Worm (Caenorhabditis elegans) whole organism, young adult: ENCODE measurements around the gene Y51H4A.13.
A peak's percentile ranks its signal among the peaks of the same experiment; 100 is the strongest.

Experiments used
- B0261.1 ChIP-seq: sonication (generic microtip); optimal IDR thresholded peaks from 2 replicates; lab custom pipeline; 2016; ENCODE audit warnings: mild to moderate bottlenecking, missing genetic modification characterization, moderate library complexity, missing compliant biosample characterization
- B0336.3 ChIP-seq: fragments of 200-800 bp; sonication (Bioruptor generic); IDR thresholded peaks from 2 replicates; pipeline ENCODE4 v1.3.6; 2022; ENCODE audit warnings: missing genetic modification characterization, missing compliant biosample characterization
- C06A6.2 ChIP-seq: fragments of 200-800 bp; sonication (Bioruptor generic); conservative IDR thresholded peaks from 2 replicates; pipeline ENCODE4 v1.3.6; 2022; ENCODE audit warnings: missing genetic modification characterization, missing compliant biosample characterization
- C17E4.6 ChIP-seq: fragments of 200-800 bp; sonication (Bioruptor generic); IDR thresholded peaks from 2 replicates; pipeline ENCODE4 v1.3.6; 2022; ENCODE audit warnings: missing genetic modification reagents, missing genetic modification characterization, missing compliant biosample characterization
- F22D6.2 ChIP-seq: sonication (generic microtip); optimal IDR thresholded peaks from 2 replicates; lab custom pipeline; 2016; ENCODE audit warnings: mild to moderate bottlenecking, missing genetic modification characterization, missing compliant biosample characterization
- F33H1.4 ChIP-seq: fragments of 200-800 bp; sonication (Bioruptor generic); IDR thresholded peaks from 2 replicates; pipeline ENCODE4 v1.3.6; 2022; ENCODE audit warnings: missing genetic modification reagents, missing genetic modification characterization, missing compliant biosample characterization
- K12H6.12 ChIP-seq: fragments of 200-800 bp; sonication (Bioruptor generic); optimal IDR thresholded peaks from 2 replicates; lab custom pipeline; 2018; ENCODE audit warnings: mild to moderate bottlenecking, missing genetic modification characterization, missing compliant biosample characterization
- Y53G8AR.9 ChIP-seq: fragments of 200-800 bp; sonication (Bioruptor generic); conservative IDR thresholded peaks from 2 replicates; pipeline ENCODE4 v1.3.6; 2022; ENCODE audit warnings: missing genetic modification reagents, missing genetic modification characterization, missing compliant biosample characterization
- ZK185.1 ChIP-seq: sonication (generic microtip); optimal IDR thresholded peaks from 2 replicates; lab custom pipeline; 2016; ENCODE audit warnings: mild to moderate bottlenecking, missing genetic modification characterization, missing compliant biosample characterization; ENCODE audit not compliant: poor library complexity, severe bottlenecking
- ama-1 ChIP-seq, 3 experiments: fragments of 150-350 bp in 1 of 3; sonication (generic microtip) in 2 of 3; optimal IDR thresholded peaks; 2 replicates each; lab custom pipeline; 2014 to 2018; ENCODE audit warnings: missing biosample characterization in 2 of 3, missing genetic modification characterization in 2 of 3, missing genetic modification reagents in 2 of 3
- aptf-2 ChIP-seq: fragments of 200-800 bp; sonication (Bioruptor generic); conservative IDR thresholded peaks from 2 replicates; pipeline ENCODE4 v1.3.6; 2022; ENCODE audit warnings: missing genetic modification reagents, missing genetic modification characterization, missing compliant biosample characterization
- attf-5 ChIP-seq: fragments of 200-800 bp; sonication (Bioruptor generic); optimal IDR thresholded peaks from 2 replicates; lab custom pipeline; 2018; ENCODE audit warnings: mild to moderate bottlenecking, missing genetic modification characterization, missing compliant biosample characterization
- attf-6 ChIP-seq: fragments of 200-800 bp; sonication (Bioruptor generic); IDR thresholded peaks from 2 replicates; pipeline ENCODE4 v1.3.6; 2022; ENCODE audit warnings: missing genetic modification reagents, missing genetic modification characterization, missing compliant biosample characterization
- cebp-1 ChIP-seq, 2 experiments: fragments of 200-800 bp in 1 of 2; sonication (Bioruptor generic) in 1 of 2; sonication (generic microtip) in 1 of 2; IDR thresholded peaks in 1 of 2; optimal IDR thresholded peaks in 1 of 2; 2 replicates each; pipeline versions ENCODE4 v1.3.6 to Lab custom; 2017 to 2022; ENCODE audit warnings: missing compliant biosample characterization in 2 of 2, missing genetic modification characterization in 2 of 2, mild to moderate bottlenecking in 1 of 2, missing genetic modification reagents in 1 of 2, moderate library complexity in 1 of 2
- ceh-40 ChIP-seq: fragments of 200-800 bp; sonication (Bioruptor generic); IDR thresholded peaks from 2 replicates; pipeline ENCODE4 v1.3.6; 2022; ENCODE audit warnings: missing genetic modification characterization, missing compliant biosample characterization
- dpl-1 ChIP-seq: fragments of 150-350 bp; optimal IDR thresholded peaks from 2 replicates; lab custom pipeline; 2014; ENCODE audit warnings: missing biosample characterization, missing genetic modification reagents, missing genetic modification characterization
- efl-1 ChIP-seq: fragments of 150-350 bp; optimal IDR thresholded peaks from 2 replicates; lab custom pipeline; 2014; ENCODE audit warnings: missing biosample characterization, missing genetic modification reagents, missing genetic modification characterization
- hmg-1.2 ChIP-seq: fragments of 200-800 bp; sonication (Bioruptor generic); IDR thresholded peaks from 2 replicates; pipeline ENCODE4 v1.3.6; 2022; ENCODE audit warnings: missing genetic modification reagents, missing genetic modification characterization, missing compliant biosample characterization
- hsf-1 ChIP-seq: fragments of 200-800 bp; sonication (Bioruptor generic); IDR thresholded peaks from 2 replicates; pipeline ENCODE4 v1.3.6; 2022; ENCODE audit warnings: missing genetic modification reagents, missing genetic modification characterization, missing compliant biosample characterization
- lag-1 ChIP-seq: fragments of 200-800 bp; sonication (Bioruptor generic); IDR thresholded peaks from 2 replicates; pipeline ENCODE4 v1.3.6; 2022; ENCODE audit warnings: missing genetic modification reagents, missing genetic modification characterization, missing compliant biosample characterization
- let-526 ChIP-seq: fragments of 200-800 bp; sonication (Bioruptor generic); IDR thresholded peaks from 2 replicates; pipeline ENCODE4 v1.3.6; 2022; ENCODE audit warnings: missing genetic modification reagents, missing genetic modification characterization, missing compliant biosample characterization
- lin-35 ChIP-seq, 3 experiments: fragments of 150-350 bp in 2 of 3; sonication (generic microtip) in 1 of 3; optimal IDR thresholded peaks; 2 replicates each; lab custom pipeline; 2014 to 2018; ENCODE audit warnings: missing biosample characterization in 3 of 3, missing genetic modification characterization in 3 of 3, missing genetic modification reagents in 3 of 3
- lin-54 ChIP-seq: fragments of 200-800 bp; sonication (Bioruptor generic); optimal IDR thresholded peaks from 2 replicates; lab custom pipeline; 2018; ENCODE audit warnings: mild to moderate bottlenecking, missing genetic modification characterization, missing compliant biosample characterization
- lir-1 ChIP-seq: fragments of 200-800 bp; sonication (Bioruptor generic); conservative IDR thresholded peaks from 2 replicates; pipeline ENCODE4 v1.3.6; 2022; ENCODE audit warnings: missing genetic modification reagents, missing genetic modification characterization, missing compliant biosample characterization
- lsl-1 ChIP-seq: fragments of 200-800 bp; sonication (Bioruptor generic); optimal IDR thresholded peaks from 2 replicates; lab custom pipeline; 2018; ENCODE audit warnings: mild to moderate bottlenecking, missing genetic modification characterization, moderate library complexity, missing compliant biosample characterization
- madf-3 ChIP-seq: fragments of 200-800 bp; sonication (Bioruptor generic); IDR thresholded peaks from 2 replicates; pipeline ENCODE4 v1.3.6; 2022; ENCODE audit warnings: missing genetic modification reagents, missing genetic modification characterization, missing compliant biosample characterization
- madf-6 ChIP-seq: fragments of 200-800 bp; sonication (Bioruptor generic); IDR thresholded peaks from 2 replicates; pipeline ENCODE4 v1.3.6; 2022; ENCODE audit warnings: missing genetic modification reagents, missing genetic modification characterization, missing compliant biosample characterization
- madf-8 ChIP-seq: fragments of 200-800 bp; sonication (Bioruptor generic); conservative IDR thresholded peaks from 2 replicates; pipeline ENCODE4 v1.3.6; 2022; ENCODE audit warnings: missing genetic modification reagents, missing genetic modification characterization, missing compliant biosample characterization
- mcd-1 ChIP-seq: fragments of 200-800 bp; sonication (Bioruptor generic); IDR thresholded peaks from 2 replicates; pipeline ENCODE4 v1.3.6; 2022; ENCODE audit warnings: missing genetic modification reagents, missing genetic modification characterization, missing compliant biosample characterization
- nfyb-1 ChIP-seq: fragments of 200-800 bp; sonication (Bioruptor generic); IDR thresholded peaks from 2 replicates; pipeline ENCODE4 v1.3.6; 2022; ENCODE audit warnings: missing genetic modification reagents, missing genetic modification characterization, missing compliant biosample characterization
- nhr-120 ChIP-seq: fragments of 200-800 bp; sonication (Bioruptor generic); IDR thresholded peaks from 2 replicates; pipeline ENCODE4 v1.3.6; 2022; ENCODE audit warnings: missing genetic modification characterization, missing compliant biosample characterization
- rcor-1 ChIP-seq: fragments of 200-800 bp; sonication (Bioruptor generic); IDR thresholded peaks from 2 replicates; pipeline ENCODE4 v1.3.6; 2022; ENCODE audit warnings: missing genetic modification reagents, missing genetic modification characterization, missing compliant biosample characterization
- rpc-1 ChIP-seq, 2 experiments: fragments of 150-350 bp in 1 of 2; sonication (generic microtip) in 1 of 2; optimal IDR thresholded peaks; 2 replicates each; lab custom pipeline; 2014 to 2018; ENCODE audit warnings: missing biosample characterization in 1 of 2, missing genetic modification characterization in 1 of 2, missing genetic modification reagents in 1 of 2, missing genotype in 1 of 2
- sdz-38 ChIP-seq: sonication (generic microtip); optimal IDR thresholded peaks from 2 replicates; lab custom pipeline; 2016; ENCODE audit warnings: missing genotype, missing genetic modification characterization, missing compliant biosample characterization
- snpc-1.3 ChIP-seq: sonication (generic microtip); optimal IDR thresholded peaks from 2 replicates; lab custom pipeline; 2017; ENCODE audit warnings: missing genetic modification characterization, mild to moderate bottlenecking, missing compliant biosample characterization, antibody characterized with exemption, moderate library complexity, missing genotype, missing genetic modification reagents; ENCODE audit not compliant: insufficient read depth
- snpc-3.4 ChIP-seq: sonication (generic microtip); optimal IDR thresholded peaks from 2 replicates; lab custom pipeline; 2017; ENCODE audit warnings: missing genetic modification characterization, mild to moderate bottlenecking, missing compliant biosample characterization, antibody characterized with exemption, moderate library complexity, missing genotype, missing genetic modification reagents
- snpc-4 ChIP-seq, 5 experiments: fragments of 150-350 bp in 1 of 5; sonication (generic microtip) in 4 of 5; optimal IDR thresholded peaks; 2 replicates each; lab custom pipeline; 2014 to 2018; ENCODE audit warnings: missing genetic modification characterization in 5 of 5, missing biosample characterization in 3 of 5, antibody characterized with exemption in 2 of 5, mild to moderate bottlenecking in 2 of 5, missing compliant biosample characterization in 2 of 5, missing genotype in 2 of 5, moderate library complexity in 2 of 5, missing genetic modification reagents in 1 of 5
- somi-1 ChIP-seq: fragments of 200-800 bp; sonication (Bioruptor generic); optimal IDR thresholded peaks from 2 replicates; lab custom pipeline; 2018; ENCODE audit warnings: mild to moderate bottlenecking, missing genetic modification characterization, missing compliant biosample characterization
- sptf-2 ChIP-seq: fragments of 200-800 bp; sonication (Bioruptor generic); optimal IDR thresholded peaks from 2 replicates; lab custom pipeline; 2018; ENCODE audit warnings: mild to moderate bottlenecking, missing genetic modification characterization, missing compliant biosample characterization
- unc-62 ChIP-seq: fragments of 150-350 bp; optimal IDR thresholded peaks from 2 replicates; lab custom pipeline; 2014; ENCODE audit warnings: missing biosample characterization, missing genetic modification reagents, missing genetic modification characterization
- zfh-2 ChIP-seq: fragments of 200-800 bp; sonication (Bioruptor generic); conservative IDR thresholded peaks from 2 replicates; pipeline ENCODE4 v1.3.6; 2022; ENCODE audit warnings: missing genetic modification reagents, missing genetic modification characterization, missing compliant biosample characterization
- ztf-18 ChIP-seq: sonication (generic microtip); optimal IDR thresholded peaks from 2 replicates; lab custom pipeline; 2016; ENCODE audit warnings: missing genotype, mild to moderate bottlenecking, missing genetic modification characterization, missing compliant biosample characterization
- ztf-28 ChIP-seq: fragments of 200-800 bp; sonication (Bioruptor generic); IDR thresholded peaks from 2 replicates; pipeline ENCODE4 v1.3.6; 2022; ENCODE audit warnings: missing genetic modification reagents, missing genetic modification characterization, missing compliant biosample characterization

Gene Y51H4A.13

DNA sequence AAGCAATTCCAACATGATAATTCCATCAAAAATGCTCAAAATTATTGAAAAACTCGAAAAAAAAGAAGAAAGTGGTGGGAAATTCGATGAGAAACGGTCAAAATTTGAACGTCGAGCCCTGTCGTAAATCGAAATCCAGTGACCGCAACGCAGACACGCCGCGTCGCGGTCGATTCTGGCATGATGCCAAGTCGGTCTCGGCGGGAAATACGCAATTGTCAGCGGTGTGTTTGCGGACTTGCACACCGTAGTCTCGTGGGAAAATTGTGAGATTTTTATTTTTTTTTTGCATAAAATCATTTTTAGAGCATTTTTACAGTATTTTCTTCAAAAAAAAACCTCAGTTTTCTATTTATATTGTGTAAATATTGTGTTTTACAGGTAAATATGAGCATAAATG is 10.1 kb upstream of the Y51H4A.13 start, which contains the start of gene tsr-2 (continued):
- TF ChIP-seq K12H6.12 (tag; lab: Kevin White, UChicago): peak; percentile 81
- peak; percentile 100 for TF ChIP-seq madf-3 (GFP tag; lab: Robert Waterston, UW)
- peak; percentile 80 for TF ChIP-seq ZK185.1 (tag; lab: Kevin White, UChicago)
- peak; percentile 57 for TF ChIP-seq somi-1 (GFP tag; lab: Kevin White, UChicago)
- TF ChIP-seq ztf-18 (tag; lab: Kevin White, UChicago): peak; percentile 13
- peak; percentile 70 for TF ChIP-seq dpl-1 (GFP tag; lab: Kevin White, UChicago)
- TF ChIP-seq attf-5 (GFP tag; lab: Kevin White, UChicago): peak; percentile 89
- TF ChIP-seq madf-6 (GFP tag; lab: Robert Waterston, UW): peak; percentile 75
- peak; percentile 81; the same call in 1 of the 2 replicates for TF ChIP-seq ztf-28
- peak; percentile 67 for TF ChIP-seq snpc-1.3 (tag; lab: Kevin White, UChicago)
- peak; percentile 87 for TF ChIP-seq Y53G8AR.9 (GFP tag; lab: Robert Waterston, UW)
- peak; percentile 63 for TF ChIP-seq hmg-1.2 (GFP tag; lab: Robert Waterston, UW)
- no peak for TF ChIP-seq sptf-2 (GFP tag; lab: Kevin White, UChicago)
- peak; percentile 84 for TF ChIP-seq lin-54
- TF ChIP-seq ama-1 (optimal IDR thresholded peaks at IDR 0.05; lab: Kevin White, UChicago): no peak
- no peak for TF ChIP-seq ama-1 (GFP tag; optimal IDR thresholded peaks at IDR 0.05; lab: Kevin White, UChicago)
- peak; percentile 55; the same call in 1 of the 2 replicates for TF ChIP-seq hsf-1 (GFP tag; lab: Robert Waterston, UW)
- TF ChIP-seq lsl-1 (GFP tag; lab: Kevin White, UChicago): peak; percentile 91
- TF ChIP-seq C17E4.6 (GFP tag; lab: Robert Waterston, UW): no peak
- no peak for TF ChIP-seq F22D6.2 (tag; lab: Kevin White, UChicago)
- peak; percentile 80 for TF ChIP-seq C06A6.2 (GFP tag; lab: Robert Waterston, UW)
- TF ChIP-seq lag-1 (GFP tag; lab: Robert Waterston, UW): 0 out of 2 replicates have a peak, but pooled peaks have one; percentile 47
- peak; percentile 78 for TF ChIP-seq lir-1 (GFP tag; lab: Robert Waterston, UW)
- TF ChIP-seq ceh-40 (GFP tag; lab: Robert Waterston, UW): no peak
- no peak for TF ChIP-seq sdz-38
- no peak for TF ChIP-seq unc-62
- TF ChIP-seq cebp-1 (GFP tag; IDR thresholded peaks at IDR 0.05; lab: Robert Waterston, UW): 0 out of 2 replicates have a peak, but pooled peaks have one; percentile 32
- TF ChIP-seq cebp-1 (tag; optimal IDR thresholded peaks at IDR 0.05; lab: Kevin White, UChicago): peak; percentile 95
- TF ChIP-seq rcor-1 (GFP tag; lab: Robert Waterston, UW): peak; percentile 77
- peak; percentile 84 for TF ChIP-seq snpc-4 (GFP tag; optimal IDR thresholded peaks at IDR 0.05; lab: Kevin White, UChicago)
- TF ChIP-seq snpc-4 (tag; optimal IDR thresholded peaks at IDR 0.05; lab: Kevin White, UChicago): peak; percentile 50 to 96 (median 94)
- peak; percentile 88 for TF ChIP-seq F33H1.4 (GFP tag; lab: Robert Waterston, UW)
- TF ChIP-seq B0336.3: peak; percentile 73
- peak; percentile 78 for TF ChIP-seq snpc-3.4 (tag; lab: Kevin White, UChicago)
- TF ChIP-seq nfyb-1 (GFP tag; lab: Robert Waterston, UW): peak; percentile 94
- TF ChIP-seq B0261.1 (tag; lab: Kevin White, UChicago): peak; percentile 17
- TF ChIP-seq let-526 (GFP tag; lab: Robert Waterston, UW): peak; percentile 59; the same call in 1 of the 2 replicates
- TF ChIP-seq lin-35 (GFP tag; optimal IDR thresholded peaks at IDR 0.05; lab: Kevin White, UChicago): peak in 2 of 3 experiments; percentile 2 to 69
- TF ChIP-seq zfh-2 (GFP tag; lab: Robert Waterston, UW): peak; percentile 78
- peak; percentile 38; the same call in 1 of the 2 replicates for TF ChIP-seq madf-8 (GFP tag; lab: Robert Waterston, UW)
- TF ChIP-seq attf-6: peak; percentile 94
- TF ChIP-seq efl-1 (GFP tag; lab: Kevin White, UChicago): peak; percentile 78
- TF ChIP-seq mcd-1 (GFP tag; lab: Robert Waterston, UW): peak; percentile 84
- peak; percentile 25 for TF ChIP-seq rpc-1 (optimal IDR thresholded peaks at IDR 0.05; lab: Kevin White, UChicago)
- no peak for TF ChIP-seq rpc-1 (tag; optimal IDR thresholded peaks at IDR 0.05; lab: Kevin White, UChicago)
- TF ChIP-seq aptf-2: peak; percentile 89
- no peak for TF ChIP-seq nhr-120
